Worm (Caenorhabditis elegans) whole organism, L4 larva: ENCODE measurements around the gene clec-232.
A peak's percentile ranks its signal among the peaks of the same experiment; 100 is the strongest.

Experiments
- F37D6.2 ChIP-seq: sonication (generic microtip); optimal IDR thresholded peaks from 2 replicates; lab custom pipeline; 2016; ENCODE audit warnings: mild to moderate bottlenecking, missing genetic modification characterization, missing compliant biosample characterization
- F49E8.2 ChIP-seq: sonication (generic microtip); optimal IDR thresholded peaks from 2 replicates; lab custom pipeline; 2016; ENCODE audit warnings: missing compliant biosample characterization, mild to moderate bottlenecking, missing genetic modification characterization, borderline replicate concordance
- R02D3.7 ChIP-seq: fragments of 150-350 bp; sonication (generic microtip); optimal IDR thresholded peaks from 3 replicates; lab custom pipeline; 2014; ENCODE audit warnings: missing biosample characterization, missing genetic modification characterization
- T20F7.1 ChIP-seq: fragments of 200-800 bp; sonication (Bioruptor generic); optimal IDR thresholded peaks from 2 replicates; lab custom pipeline; 2018; ENCODE audit warnings: mild to moderate bottlenecking, missing genetic modification characterization, missing compliant biosample characterization
- Y75B8A.6 ChIP-seq: fragments of 200-800 bp; sonication (Bioruptor generic); IDR thresholded peaks from 2 replicates; pipeline ENCODE4 v1.3.6; 2022; ENCODE audit warnings: missing genetic modification reagents, missing genetic modification characterization, missing compliant biosample characterization
- ZK546.5 ChIP-seq, 2 experiments: sonication (generic microtip); optimal IDR thresholded peaks; 2 replicates each; lab custom pipeline; 2017; ENCODE audit warnings: missing biosample characterization in 2 of 2, missing genetic modification characterization in 2 of 2
- aha-1 ChIP-seq: fragments of 150-350 bp; peaks from one replicate; lab custom pipeline; 2014; ENCODE audit warnings: missing biosample characterization, missing genetic modification characterization
- aly-2 ChIP-seq: sonication (generic microtip); optimal IDR thresholded peaks from 2 replicates; lab custom pipeline; 2018; ENCODE audit warnings: missing biosample characterization, missing genetic modification characterization
- ama-1 ChIP-seq: fragments of 150-350 bp; optimal IDR thresholded peaks from 2 replicates; lab custom pipeline; 2014; ENCODE audit warnings: inconsistent platforms, mixed read lengths
- ceh-20 ChIP-seq: fragments of 200-800 bp; sonication (Bioruptor generic); IDR thresholded peaks from 2 replicates; pipeline ENCODE4 v1.3.6; 2022; ENCODE audit warnings: missing genetic modification reagents, missing genetic modification characterization, missing compliant biosample characterization
- ceh-28 ChIP-seq: fragments of 150-350 bp; optimal IDR thresholded peaks from 2 replicates; lab custom pipeline; 2014; ENCODE audit warnings: missing biosample characterization, missing genetic modification reagents, missing genetic modification characterization
- ceh-82 ChIP-seq: sonication (generic microtip); optimal IDR thresholded peaks from 2 replicates; lab custom pipeline; 2017; ENCODE audit warnings: missing biosample characterization, missing genetic modification characterization
- ctbp-1 ChIP-seq: fragments of 200-800 bp; sonication (Bioruptor generic); IDR thresholded peaks from 2 replicates; pipeline ENCODE4 v1.3.6; 2022; ENCODE audit warnings: missing genetic modification reagents, missing genetic modification characterization, missing compliant biosample characterization
- duxl-1 ChIP-seq: sonication (generic microtip); optimal IDR thresholded peaks from 2 replicates; lab custom pipeline; 2016; ENCODE audit warnings: mild to moderate bottlenecking, missing genetic modification characterization, moderate library complexity, missing compliant biosample characterization; ENCODE audit not compliant: poor library complexity
- dve-1 ChIP-seq: sonication (generic microtip); optimal IDR thresholded peaks from 2 replicates; lab custom pipeline; 2017; ENCODE audit warnings: antibody characterized with exemption, mild to moderate bottlenecking, missing genetic modification characterization, missing compliant biosample characterization; ENCODE audit not compliant: insufficient read depth
- egl-27 ChIP-seq: sonication (generic microtip); optimal IDR thresholded peaks from 3 replicates; lab custom pipeline; 2017; ENCODE audit warnings: missing biosample characterization, missing genetic modification reagents, missing genetic modification characterization
- egl-43 ChIP-seq: fragments of 200-800 bp; sonication (Bioruptor generic); IDR thresholded peaks from 2 replicates; pipeline ENCODE4 v1.3.6; 2022; ENCODE audit warnings: missing genetic modification reagents, missing genetic modification characterization, missing compliant biosample characterization
- hlh-30 ChIP-seq: sonication (generic microtip); optimal IDR thresholded peaks from 2 replicates; lab custom pipeline; 2017; ENCODE audit warnings: antibody characterized with exemption, mild to moderate bottlenecking, missing genetic modification characterization, missing compliant biosample characterization; ENCODE audit not compliant: insufficient read depth
- hmg-1.1 ChIP-seq: fragments of 200-800 bp; sonication (Bioruptor generic); IDR thresholded peaks from 2 replicates; pipeline ENCODE4 v1.3.6; 2022; ENCODE audit warnings: missing genetic modification reagents, missing genetic modification characterization, missing compliant biosample characterization
- jun-1 ChIP-seq: fragments of 150-350 bp; optimal IDR thresholded peaks from 2 replicates; lab custom pipeline; 2014; ENCODE audit warnings: missing biosample characterization, missing genetic modification reagents, missing genetic modification characterization
- lin-1 ChIP-seq: fragments of 200-800 bp; sonication (Bioruptor generic); IDR thresholded peaks from 2 replicates; pipeline ENCODE4 v1.3.6; 2022; ENCODE audit warnings: missing genetic modification reagents, missing genetic modification characterization, missing compliant biosample characterization
- lin-29 ChIP-seq: fragments of 200-800 bp; sonication (Bioruptor generic); IDR thresholded peaks from 2 replicates; pipeline ENCODE4 v1.3.6; 2022; ENCODE audit warnings: missing genetic modification reagents, missing genetic modification characterization, missing compliant biosample characterization
- lir-3 ChIP-seq: sonication (generic microtip); optimal IDR thresholded peaks from 2 replicates; lab custom pipeline; 2016; ENCODE audit warnings: mild to moderate bottlenecking, missing genetic modification characterization, missing compliant biosample characterization
- lsy-2 ChIP-seq, 2 experiments: fragments of 150-350 bp in 1 of 2; sonication (generic microtip) in 1 of 2; optimal IDR thresholded peaks; 2 replicates each; lab custom pipeline; 2014 to 2017; ENCODE audit warnings: missing biosample characterization in 2 of 2, missing genetic modification characterization in 2 of 2
- mdt-29 ChIP-seq: fragments of 200-800 bp; sonication (Bioruptor generic); IDR thresholded peaks from 2 replicates; pipeline ENCODE4 v1.3.6; 2022; ENCODE audit warnings: missing genetic modification reagents, missing genetic modification characterization, missing compliant biosample characterization
- mxl-2 ChIP-seq: fragments of 200-800 bp; sonication (Bioruptor generic); conservative IDR thresholded peaks from 2 replicates; pipeline ENCODE4 v1.3.6; 2022; ENCODE audit warnings: missing genetic modification reagents, missing genetic modification characterization, missing compliant biosample characterization
- nhr-11 ChIP-seq: fragments of 150-350 bp; optimal IDR thresholded peaks from 2 replicates; lab custom pipeline; 2014; ENCODE audit warnings: missing biosample characterization, missing genetic modification characterization
- nhr-48 ChIP-seq: sonication (generic microtip); optimal IDR thresholded peaks from 2 replicates; lab custom pipeline; 2016; ENCODE audit warnings: mild to moderate bottlenecking, missing genetic modification characterization, missing compliant biosample characterization
- pha-4 ChIP-seq, 2 experiments: fragments of 150-350 bp in 1 of 2; fragments of 200-800 bp in 1 of 2; sonication (Bioruptor generic) in 1 of 2; IDR thresholded peaks in 1 of 2; optimal IDR thresholded peaks in 1 of 2; 2 replicates each; pipeline versions ENCODE4 v1.3.6 to Lab custom; 2014 to 2022; ENCODE audit warnings: missing genetic modification characterization in 2 of 2, missing genetic modification reagents in 2 of 2, missing biosample characterization in 1 of 2, missing compliant biosample characterization in 1 of 2
- saeg-2 ChIP-seq: fragments of 200-800 bp; sonication (Bioruptor generic); IDR thresholded peaks from 2 replicates; pipeline ENCODE4 v1.3.6; 2022; ENCODE audit warnings: missing genetic modification reagents, missing genetic modification characterization, missing compliant biosample characterization
- set-16 ChIP-seq: fragments of 200-800 bp; sonication (Bioruptor generic); IDR thresholded peaks from 2 replicates; pipeline ENCODE4 v1.3.6; 2022; ENCODE audit warnings: missing genetic modification reagents, missing genetic modification characterization, missing compliant biosample characterization
- spr-3 ChIP-seq: fragments of 200-800 bp; sonication (Bioruptor generic); optimal IDR thresholded peaks from 2 replicates; lab custom pipeline; 2018; ENCODE audit warnings: mild to moderate bottlenecking, missing genetic modification characterization, missing compliant biosample characterization
- tag-97 ChIP-seq: fragments of 200-800 bp; sonication (Bioruptor generic); IDR thresholded peaks from 2 replicates; pipeline ENCODE4 v1.3.6; 2022; ENCODE audit warnings: missing genetic modification characterization, missing compliant biosample characterization
- unc-62 ChIP-seq, 3 experiments: fragments of 150-350 bp in 1 of 3; sonication (generic microtip); optimal IDR thresholded peaks in 2 of 3; peaks in 1 of 3; 1 replicate in 1 of 3; 2 replicates in 2 of 3; lab custom pipeline; 2014 to 2017; ENCODE audit warnings: missing biosample characterization in 3 of 3, missing genetic modification characterization in 3 of 3, missing genetic modification reagents in 3 of 3, missing genotype in 1 of 3
- zfp-3 ChIP-seq: fragments of 200-800 bp; sonication (Bioruptor generic); conservative IDR thresholded peaks from 2 replicates; pipeline ENCODE4 v1.3.6; 2022; ENCODE audit warnings: missing genetic modification reagents, missing genetic modification characterization, missing compliant biosample characterization

The clec-232 gene

ce11 chrV:15959456-15959855 is 16.5 kb upstream of the clec-232 start:
- TF ChIP-seq nhr-48 (tag; lab: Kevin White, UChicago) (peak; percentile 26), ceh-28 (tag; lab: Kevin White, UChicago) (no peak), dve-1 (tag; lab: Kevin White, UChicago) (no peak)

ce11 chrV:15965114-15965513 is 10.8 kb upstream of the clec-232 start, which contains the start of gene sri-2:
Gene sri-2 (minus strand): TSS chrV:15965214.
- TF ChIP-seq T20F7.1 (GFP tag; lab: Kevin White, UChicago), result no peak
- TF ChIP-seq aha-1 (tag; lab: Kevin White, UChicago), result peak; percentile 21

ce11 chrV:15967542-15967941 is 8.4 kb upstream of the clec-232 start, which contains the start of gene sri-1:
Gene sri-1 (minus strand): TSS chrV:15967642.
- TF ChIP-seq mdt-29 (no peak), ceh-28 (tag; lab: Kevin White, UChicago) (no peak), ZK546.5 (tag; optimal IDR thresholded peaks at IDR 0.05; lab: Kevin White, UChicago) (no peak), lir-3 (no peak), nhr-48 (tag; lab: Kevin White, UChicago) (no peak), ama-1 (no peak), T20F7.1 (GFP tag; lab: Kevin White, UChicago) (no peak), lin-29 (GFP tag; lab: Robert Waterston, UW) (no peak), pha-4 (GFP tag; IDR thresholded peaks at IDR 0.05; lab: Robert Waterston, UW) (no peak), pha-4 (tag; optimal IDR thresholded peaks at IDR 0.05; lab: Kevin White, UChicago) (no peak), hmg-1.1 (GFP tag; lab: Robert Waterston, UW) (no peak), zfp-3 (GFP tag; lab: Robert Waterston, UW) (no peak), aly-2 (no peak), F37D6.2 (tag; lab: Kevin White, UChicago) (no peak), spr-3 (no peak), ctbp-1 (no peak)

ce11 chrV:15969653-15970052 is 6.3 kb upstream of the clec-232 start, which contains the start of gene F36G9.7:
Gene F36G9.7 (minus strand): TSS chrV:15969753.
- TF ChIP-seq saeg-2 (GFP tag; lab: Robert Waterston, UW) (no peak), T20F7.1 (GFP tag; lab: Kevin White, UChicago) (no peak), pha-4 (GFP tag; IDR thresholded peaks at IDR 0.05; lab: Robert Waterston, UW) (no peak), pha-4 (tag; optimal IDR thresholded peaks at IDR 0.05; lab: Kevin White, UChicago) (no peak), ceh-82 (tag; lab: Kevin White, UChicago) (no peak), lsy-2 (tag; optimal IDR thresholded peaks at IDR 0.05; lab: Kevin White, UChicago) (no peak), jun-1 (no peak)

ce11 chrV:15970820-15971219 is 5.1 kb upstream of the clec-232 start:
- TF ChIP-seq unc-62 (GFP tag; optimal IDR thresholded peaks at IDR 0.05 in 1 of 2; lab: Kevin White, UChicago) (peak in 1 of 2 experiments; percentile 97), unc-62 (tag; optimal IDR thresholded peaks at IDR 0.05; lab: Kevin White, UChicago) (no peak), Y75B8A.6 (GFP tag; lab: Robert Waterston, UW) (no peak)

- no peak for TF ChIP-seq ZK546.5 (tag; optimal IDR thresholded peaks at IDR 0.05; lab: Kevin White, UChicago)
- no peak for TF ChIP-seq lin-1 (GFP tag; lab: Robert Waterston, UW)
- TF ChIP-seq lir-3, result no peak
- TF ChIP-seq hlh-30 (tag; lab: Kevin White, UChicago), result no peak
- no peak for TF ChIP-seq mxl-2 (GFP tag; lab: Robert Waterston, UW)
- TF ChIP-seq set-16 (GFP tag; lab: Robert Waterston, UW), result no peak
- no peak for TF ChIP-seq tag-97 (GFP tag; lab: Robert Waterston, UW)
- no peak for TF ChIP-seq ceh-20 (GFP tag; lab: Robert Waterston, UW)
- TF ChIP-seq egl-27 (tag; lab: Kevin White, UChicago), result no peak
- TF ChIP-seq egl-43 (GFP tag; lab: Robert Waterston, UW), result no peak
- TF ChIP-seq R02D3.7 (tag; lab: Kevin White, UChicago), result no peak
- TF ChIP-seq nhr-11, result no peak
- no peak for TF ChIP-seq F49E8.2
- TF ChIP-seq duxl-1 (tag; lab: Kevin White, UChicago), result no peak
These were observed 3.5 kb upstream of the clec-232 start, which contains the start of gene sru-23 for ce11 chrV:15972484-15972883. Gene sru-23 (minus strand): TSS chrV:15972584.
